Worm (Caenorhabditis elegans): ENCODE results near the gene F41B4.2.
"Not testable (repeated sequence)": the region's sequence is repeated elsewhere in the genome, so short reads cannot be mapped to it uniquely, and the experiment has no call there.

F41B4.2 gene

DNA sequence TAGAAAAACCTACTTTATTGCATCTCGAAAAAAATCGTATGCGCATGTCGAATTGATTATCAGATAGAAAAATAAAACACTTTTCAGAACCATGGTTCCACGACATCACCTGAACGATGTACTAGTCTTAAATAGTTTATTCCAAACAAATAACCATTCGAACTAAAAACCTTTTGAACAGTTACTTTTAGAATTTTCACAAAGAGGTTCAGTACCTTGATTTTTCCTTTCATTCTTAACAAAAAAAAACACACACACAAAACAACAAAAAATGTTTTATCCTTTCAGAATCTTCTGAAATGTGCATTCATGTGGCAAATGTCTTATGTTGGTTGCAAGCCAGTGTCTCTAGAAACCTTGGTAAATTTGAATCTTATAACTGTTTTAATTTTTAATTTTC, 39.7 kb upstream of the F41B4.2 start, which contains the start of gene F41C6.4:
Gene F41C6.4, minus strand, starts transcription at position 101 of the 400 bp plus-strand sequence.
- TF ChIP-seq nhr-28 (tag; optimal IDR thresholded peaks at IDR 0.05), result no peak

ce11 chrX:6868669-6869068, 33.6 kb upstream of the F41B4.2 start, which contains the start of gene C53B7.6:
Gene C53B7.6, minus strand, starts transcription at chrX:6868769.
- TF ChIP-seq sptf-1 (tag; optimal IDR thresholded peaks at IDR 0.05); nhr-71 (tag; optimal IDR thresholded peaks at IDR 0.05); lin-35 (GFP tag; optimal IDR thresholded peaks at IDR 0.05): not testable (repeated sequence)

- TF ChIP-seq unc-30 (tag; optimal IDR thresholded peaks at IDR 0.05) (no peak), C04F5.9 (tag; optimal IDR thresholded peaks at IDR 0.05) (no peak), jun-1 (tag; optimal IDR thresholded peaks at IDR 0.05) (no peak), nhr-11 (tag; optimal IDR thresholded peaks at IDR 0.05) (no peak), sox-4 (tag; optimal IDR thresholded peaks at IDR 0.05) (no peak), ceh-88 (GFP tag; IDR thresholded peaks at IDR 0.05) (0 out of 2 replicates have a peak, but pooled peaks have one; percentile 33), C16A3.4 (tag; optimal IDR thresholded peaks at IDR 0.05) (no peak), ama-1 (optimal IDR thresholded peaks at IDR 0.05) (no peak), mdl-1 (tag; optimal IDR thresholded peaks at IDR 0.05) (peak in 1 of 2 experiments; percentile 13), sup-37 (GFP tag; optimal IDR thresholded peaks at IDR 0.05) (no peak), C34B4.2 (tag; optimal IDR thresholded peaks at IDR 0.05) (no peak), elt-3 (tag; optimal IDR thresholded peaks at IDR 0.05) (peak in 3 of 6 experiments; percentile 25 to 46 (median 28)), fkh-4 (tag; optimal IDR thresholded peaks at IDR 0.05; ENCODE audit: borderline replicate concordance) (no peak), sptf-1 (tag; optimal IDR thresholded peaks at IDR 0.05) (no peak), lin-13 (GFP tag; optimal IDR thresholded peaks at IDR 0.05) (no peak), Y116A8C.19 (tag; optimal IDR thresholded peaks at IDR 0.05; ENCODE audit: borderline replicate concordance) (no peak), snu-23 (GFP tag; optimal IDR thresholded peaks at IDR 0.05) (peak; percentile 71), tbx-2 (tag; optimal IDR thresholded peaks at IDR 0.05) (no peak), nhr-12 (tag; optimal IDR thresholded peaks at IDR 0.05) (no peak), aha-1 (tag; optimal IDR thresholded peaks at IDR 0.05) (no peak), F16B12.6 (tag; optimal IDR thresholded peaks at IDR 0.05) (no peak), irx-1 (tag; optimal IDR thresholded peaks at IDR 0.05) (no peak), zip-4 (GFP tag; optimal IDR thresholded peaks at IDR 0.05) (no peak), fkh-10 (GFP tag; optimal IDR thresholded peaks at IDR 0.05) (no peak), efl-3 (GFP tag; optimal IDR thresholded peaks at IDR 0.05) (no peak), pqm-1 (tag; optimal IDR thresholded peaks at IDR 0.05) (no peak), grh-1 (GFP tag; IDR thresholded peaks at IDR 0.05) (peak; percentile 54; the same call in 1 of the 2 replicates), nhr-20 (tag; optimal IDR thresholded peaks at IDR 0.05) (peak; percentile 51), isw-1 (GFP tag; IDR thresholded peaks at IDR 0.05) (no peak), lir-3 (tag; optimal IDR thresholded peaks at IDR 0.05; ENCODE audit: poor library complexity) (peak; percentile 35), ceh-63 (GFP tag; optimal IDR thresholded peaks at IDR 0.05) (no peak), nhr-85 (tag) (peak; percentile 83), dpl-1 (GFP tag; optimal IDR thresholded peaks at IDR 0.05) (peak in 1 of 3 experiments; percentile 11), nhr-71 (tag; optimal IDR thresholded peaks at IDR 0.05) (peak; percentile 58), mab-9 (GFP tag; IDR thresholded peaks at IDR 0.05) (no peak), elt-2 (tag; optimal IDR thresholded peaks at IDR 0.05) (peak; percentile 49), hpl-2 (GFP tag; optimal IDR thresholded peaks at IDR 0.05) (no peak), ceh-8 (GFP tag; optimal IDR thresholded peaks at IDR 0.05) (no peak), fos-1 (tag; optimal IDR thresholded peaks at IDR 0.05) (no peak), nhr-237 (tag; optimal IDR thresholded peaks at IDR 0.05) (no peak), pag-3 (tag; optimal IDR thresholded peaks at IDR 0.05; ENCODE audit: borderline replicate concordance, insufficient read depth) (no peak), alr-1 (tag; optimal IDR thresholded peaks at IDR 0.05; ENCODE audit: borderline replicate concordance) (no peak), nhr-90 (tag; optimal IDR thresholded peaks at IDR 0.05; ENCODE audit: poor library complexity) (peak; percentile 66), lin-39 (tag; optimal IDR thresholded peaks at IDR 0.05) (no peak), blmp-1 (tag; optimal IDR thresholded peaks at IDR 0.05) (no peak), nhr-76 (tag; optimal IDR thresholded peaks at IDR 0.05) (no peak), nhr-28 (tag; optimal IDR thresholded peaks at IDR 0.05) (no peak)
Observed at ce11 chrX:6867707-6868106, 32.6 kb upstream of the F41B4.2 start.

All from whole organism, L1 larva.